Fruit fly (Drosophila melanogaster): ENCODE data around the gene CG31542.

dm6 chr3R:5389435-5389834 is 20.1 kb downstream of the CG31542 start:
- TF ChIP-seq CG8478 (optimal IDR thresholded peaks at IDR 0.05) (no peak), CTCF (optimal IDR thresholded peaks at IDR 0.05) (no peak)
